Fruit fly (Drosophila melanogaster) whole organism, wandering third instar larva: Measurements from ENCODE around the gene CG31560.

Experiments used
- Abd-B ChIP-seq: fragments of >200 bp; optimal IDR thresholded peaks from 2 replicates; lab custom pipeline; 2017; ENCODE audit warnings: missing biosample characterization, missing genetic modification characterization
- CG32264 ChIP-seq: fragments of 200-800 bp; sonication (Bioruptor generic); optimal IDR thresholded peaks from 2 replicates; lab custom pipeline; 2016; ENCODE audit warnings: missing biosample characterization, missing genetic modification characterization
- CG9705 ChIP-seq: fragments of 200-800 bp; sonication (Bioruptor generic); optimal IDR thresholded peaks from 2 replicates; lab custom pipeline; 2018; ENCODE audit warnings: missing biosample characterization, mild to moderate bottlenecking, missing genetic modification characterization
- CrebA ChIP-seq: fragments of 200-800 bp; sonication (Bioruptor generic); optimal IDR thresholded peaks from 2 replicates; lab custom pipeline; 2016; ENCODE audit warnings: missing biosample characterization, mild to moderate bottlenecking, missing genetic modification characterization, borderline replicate concordance
- Dfd ChIP-seq: fragments of >200 bp; optimal IDR thresholded peaks from 2 replicates; lab custom pipeline; 2017; ENCODE audit warnings: missing biosample characterization, missing genetic modification characterization
- Dif ChIP-seq: fragments of 200-275, 200-300 bp; sonication (Bioruptor generic); optimal IDR thresholded peaks from 2 replicates; lab custom pipeline; 2018; ENCODE audit warnings: missing biosample characterization, missing genetic modification characterization; ENCODE audit not compliant: partially characterized antibody
- GATAd ChIP-seq: sonication (Bioruptor generic); optimal IDR thresholded peaks from 2 replicates; lab custom pipeline; 2016; ENCODE audit warnings: missing biosample characterization, missing genetic modification characterization
- HLH106 ChIP-seq: fragments of 200-800 bp; optimal IDR thresholded peaks from 3 replicates; lab custom pipeline; 2019; ENCODE audit warnings: missing biosample characterization, mild to moderate bottlenecking, missing genetic modification characterization, moderate library complexity
- Hnf4 ChIP-seq: fragments of 200-800 bp; sonication (Bioruptor generic); optimal IDR thresholded peaks from 2 replicates; lab custom pipeline; 2016; ENCODE audit warnings: missing biosample characterization, mild to moderate bottlenecking, missing genetic modification characterization
- Hr78 ChIP-seq: fragments of >200 bp; optimal IDR thresholded peaks from 2 replicates; lab custom pipeline; 2017; ENCODE audit warnings: missing biosample characterization, missing genetic modification characterization
- Hr83 ChIP-seq: fragments of 200-300 bp; sonication (Bioruptor generic); optimal IDR thresholded peaks from 2 replicates; lab custom pipeline; 2016; ENCODE audit warnings: missing biosample characterization, mild to moderate bottlenecking, missing genetic modification characterization, moderate library complexity; ENCODE audit not compliant: poor library complexity, severe bottlenecking
- Jra ChIP-seq: sonication (Bioruptor generic); optimal IDR thresholded peaks from 2 replicates; lab custom pipeline; 2016; ENCODE audit warnings: missing biosample characterization, missing genetic modification characterization
- Mio ChIP-seq: sonication (Bioruptor generic); optimal IDR thresholded peaks from 2 replicates; lab custom pipeline; 2016; ENCODE audit warnings: missing biosample characterization, missing genetic modification characterization
- Myc ChIP-seq: fragments of >200 bp; optimal IDR thresholded peaks from 2 replicates; lab custom pipeline; 2017
- OdsH ChIP-seq: fragments of 200-800 bp; sonication (Bioruptor generic); optimal IDR thresholded peaks from 2 replicates; lab custom pipeline; 2016; ENCODE audit warnings: missing biosample characterization, mild to moderate bottlenecking, missing genetic modification characterization
- Rel ChIP-seq, 2 experiments: fragments of 200-800 bp; sonication (Bioruptor generic) in 1 of 2; optimal IDR thresholded peaks; 2 replicates in 1 of 2; 3 replicates in 1 of 2; lab custom pipeline; 2016 to 2019; ENCODE audit warnings: mild to moderate bottlenecking in 2 of 2, missing biosample characterization in 2 of 2, missing genetic modification characterization in 2 of 2, moderate library complexity in 1 of 2
- Sp1 ChIP-seq: fragments of 200-800 bp; sonication (Bioruptor generic); optimal IDR thresholded peaks from 3 replicates; lab custom pipeline; 2019; ENCODE audit warnings: missing biosample characterization, mild to moderate bottlenecking, missing genetic modification characterization, moderate library complexity
- br ChIP-seq: fragments of 200-800 bp; sonication (Bioruptor generic); optimal IDR thresholded peaks from 2 replicates; lab custom pipeline; 2016; ENCODE audit warnings: missing biosample characterization, missing genetic modification characterization
- brk ChIP-seq: fragments of 200-800 bp; sonication (Bioruptor generic); optimal IDR thresholded peaks from 2 replicates; lab custom pipeline; 2016; ENCODE audit warnings: missing biosample characterization, mild to moderate bottlenecking, missing genetic modification characterization
- dl ChIP-seq, 2 experiments: fragments of 175-275, 200-275 bp in 1 of 2; fragments of 200-275 bp in 1 of 2; sonication (Bioruptor generic); optimal IDR thresholded peaks; lab custom pipeline; 2018; ENCODE audit warnings: mild to moderate bottlenecking in 2 of 2, missing biosample characterization in 2 of 2, missing genetic modification characterization in 2 of 2, moderate library complexity in 2 of 2; ENCODE audit not compliant: partially characterized antibody in 2 of 2, insufficient read depth in 1 of 2
- dmrt93B ChIP-seq: fragments of 200-800 bp; sonication (Bioruptor generic); optimal IDR thresholded peaks from 2 replicates; lab custom pipeline; 2018; ENCODE audit warnings: missing biosample characterization, mild to moderate bottlenecking, missing genetic modification characterization
- dsf ChIP-seq: sonication (Bioruptor generic); optimal IDR thresholded peaks from 2 replicates; lab custom pipeline; 2016; ENCODE audit warnings: missing biosample characterization, missing genetic modification characterization, borderline replicate concordance
- ey ChIP-seq: fragments of 200-800 bp; sonication (Bioruptor generic); optimal IDR thresholded peaks from 2 replicates; lab custom pipeline; 2016; ENCODE audit warnings: missing biosample characterization, missing genetic modification characterization
- foxo ChIP-seq, 2 experiments: fragments of 200-800 bp; sonication (Bioruptor generic); optimal IDR thresholded peaks; 2 replicates in 1 of 2; 3 replicates in 1 of 2; lab custom pipeline; 2016 to 2017; ENCODE audit warnings: missing biosample characterization in 2 of 2, missing genetic modification characterization in 2 of 2
- h ChIP-seq: fragments of 200-800 bp; sonication (Bioruptor generic); optimal IDR thresholded peaks from 3 replicates; lab custom pipeline; 2016; ENCODE audit warnings: missing biosample characterization, mild to moderate bottlenecking, missing genetic modification characterization
- jim ChIP-seq: fragments of 175-275, 200-325 bp; sonication (Bioruptor generic); optimal IDR thresholded peaks from 2 replicates; lab custom pipeline; 2016; ENCODE audit warnings: missing biosample characterization, mild to moderate bottlenecking, missing genetic modification characterization
- pan ChIP-seq: fragments of >200 bp; optimal IDR thresholded peaks from 2 replicates; lab custom pipeline; 2017
- psq ChIP-seq: fragments of 200-800 bp; sonication (Bioruptor generic); optimal IDR thresholded peaks from 3 replicates; lab custom pipeline; 2017; ENCODE audit warnings: missing biosample characterization, mild to moderate bottlenecking, missing genetic modification characterization, moderate library complexity
- sage ChIP-seq: fragments of 200-800 bp; sonication (Bioruptor generic); optimal IDR thresholded peaks from 2 replicates; lab custom pipeline; 2016; ENCODE audit warnings: missing biosample characterization, mild to moderate bottlenecking, missing genetic modification characterization
- sv ChIP-seq: fragments of 200-800 bp; sonication (Bioruptor generic); optimal IDR thresholded peaks from 3 replicates; lab custom pipeline; 2016; ENCODE audit warnings: missing biosample characterization, missing genetic modification characterization
- tai ChIP-seq: sonication (Bioruptor generic); optimal IDR thresholded peaks from 2 replicates; lab custom pipeline; 2016; ENCODE audit warnings: missing biosample characterization, missing genetic modification characterization
- usp ChIP-seq: fragments of >200 bp; optimal IDR thresholded peaks from 2 replicates; lab custom pipeline; 2017; ENCODE audit warnings: missing biosample characterization, missing genetic modification characterization
- woc ChIP-seq: sonication (Bioruptor generic); optimal IDR thresholded peaks from 2 replicates; lab custom pipeline; 2016; ENCODE audit warnings: missing biosample characterization, mild to moderate bottlenecking, missing genetic modification characterization

The CG31560 gene

dm6 chr3R:6291437-6291836, 18.3 kb upstream of the CG31560 start, which contains the start of gene Osi13:
Gene Osi13 (plus strand): TSS chr3R:6291737.
- no peak for TF ChIP-seq Myc
- no peak for TF ChIP-seq Hr78 (GFP tag; lab: Kevin White, UChicago)
- no peak for TF ChIP-seq Hr83 (GFP tag; lab: Kevin White, UChicago)
- TF ChIP-seq jim = no peak
- TF ChIP-seq dl (GFP tag; optimal IDR thresholded peaks at IDR 0.05; lab: Kevin White, UChicago; ENCODE audit: insufficient read depth in 1 of 2, partially characterized antibody in 2 of 2) = no peak
- TF ChIP-seq usp (GFP tag; lab: Kevin White, UChicago) = no peak
- no peak for TF ChIP-seq Dif (GFP tag; lab: Kevin White, UChicago)
- no peak for TF ChIP-seq psq

dm6 chr3R:6294046-6294445, 15.7 kb upstream of the CG31560 start:
- TF ChIP-seq Jra (GFP tag; lab: Kevin White, UChicago) (no peak), GATAd (GFP tag; lab: Kevin White, UChicago) (no peak), foxo (GFP tag; optimal IDR thresholded peaks at IDR 0.05; lab: Kevin White, UChicago) (no peak), sv (no peak), brk (GFP tag; lab: Kevin White, UChicago) (no peak), jim (no peak), HLH106 (tag; lab: Kevin White, UChicago) (no peak), dmrt93B (no peak), CrebA (GFP tag; lab: Kevin White, UChicago) (no peak), Hr83 (GFP tag; lab: Kevin White, UChicago) (no peak), Mio (no peak), ey (GFP tag; lab: Kevin White, UChicago) (no peak), psq (no peak)

dm6 chr3R:6297164-6297563, 12.6 kb upstream of the CG31560 start:
- TF ChIP-seq sage = no peak
- TF ChIP-seq Hnf4 (GFP tag; lab: Kevin White, UChicago) = no peak
- TF ChIP-seq pan (lab: Kevin White, UChicago) = no peak
- TF ChIP-seq Dfd (GFP tag; lab: Kevin White, UChicago) = no peak
- TF ChIP-seq br (GFP tag; lab: Kevin White, UChicago) = no peak
- no peak for TF ChIP-seq psq
- no peak for TF ChIP-seq foxo (GFP tag; optimal IDR thresholded peaks at IDR 0.05; lab: Kevin White, UChicago)
- no peak for TF ChIP-seq Hr83 (GFP tag; lab: Kevin White, UChicago)
- no peak for TF ChIP-seq Jra (GFP tag; lab: Kevin White, UChicago)
- no peak for TF ChIP-seq dsf (GFP tag; lab: Kevin White, UChicago)
- TF ChIP-seq CG32264 = no peak
- no peak for TF ChIP-seq dmrt93B
- no peak for TF ChIP-seq Hr78 (GFP tag; lab: Kevin White, UChicago)

- TF ChIP-seq CG9705 (GFP tag; lab: Kevin White, UChicago) (no peak), GATAd (GFP tag; lab: Kevin White, UChicago) (no peak), Rel (GFP tag; optimal IDR thresholded peaks at IDR 0.05; lab: Kevin White, UChicago) (no peak), Rel (tag; optimal IDR thresholded peaks at IDR 0.05; lab: Kevin White, UChicago) (no peak), h (GFP tag; lab: Kevin White, UChicago) (no peak), Abd-B (GFP tag; lab: Kevin White, UChicago) (no peak), Sp1 (GFP tag; lab: Kevin White, UChicago) (no peak), OdsH (GFP tag; lab: Kevin White, UChicago) (no peak), Mio (no peak), ey (GFP tag; lab: Kevin White, UChicago) (no peak), woc (GFP tag; lab: Kevin White, UChicago) (no peak), tai (GFP tag; lab: Kevin White, UChicago) (no peak)
These were observed 10.9 kb upstream of the CG31560 start, which contains the start of gene Osi14 for dm6 chr3R:6298828-6299227. Gene Osi14 (plus strand): TSS chr3R:6299128.
